Worm (Caenorhabditis elegans): ENCODE data around the gene gtf-2A2.

DNA sequence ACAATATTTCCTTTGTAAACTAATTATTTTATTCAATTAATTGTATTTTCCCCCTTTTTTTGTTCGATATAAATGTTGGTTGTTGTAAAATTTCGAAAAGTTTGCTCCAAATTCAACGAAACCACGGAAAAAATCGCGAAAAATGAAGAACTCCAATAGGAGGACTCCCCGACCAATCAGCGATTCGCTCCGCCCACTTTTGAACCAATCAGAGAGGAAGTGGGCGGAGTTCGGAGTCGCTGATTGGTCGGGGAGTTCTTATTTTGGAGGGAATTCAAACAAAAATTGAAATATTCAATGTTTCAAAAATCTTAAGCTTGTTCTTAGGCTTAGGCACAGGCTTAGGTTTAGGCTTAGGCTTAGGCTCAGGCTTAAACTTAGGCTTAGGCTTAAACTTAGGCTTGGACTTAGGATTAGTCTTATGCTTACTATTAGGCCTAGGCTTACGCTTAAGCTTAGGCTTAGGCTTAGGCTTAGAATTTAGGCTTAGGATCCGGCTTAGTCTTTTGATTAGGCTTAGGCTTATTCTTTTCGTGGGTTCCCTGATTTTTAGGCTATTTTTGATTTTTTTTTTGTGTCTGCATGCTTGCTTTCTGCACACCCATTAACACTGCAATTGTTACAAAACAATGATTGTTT is 15.9 kb downstream of the gtf-2A2 start:
- TF ChIP-seq unc-120 (tag; optimal IDR thresholded peaks at IDR 0.05; ENCODE audit: poor library complexity, severe bottlenecking) (no peak), pha-4 (tag; optimal IDR thresholded peaks at IDR 0.05) (no peak), ces-1 (GFP tag; optimal IDR thresholded peaks at IDR 0.05) (no peak), ceh-43 (GFP tag; optimal IDR thresholded peaks at IDR 0.05) (no peak), nhr-12 (tag; optimal IDR thresholded peaks at IDR 0.05) (no peak), mep-1 (tag; optimal IDR thresholded peaks at IDR 0.05) (no peak), ceh-39 (tag; optimal IDR thresholded peaks at IDR 0.05) (no peak), unc-39 (tag; optimal IDR thresholded peaks at IDR 0.05) (no peak), elt-1 (tag; optimal IDR thresholded peaks at IDR 0.05; ENCODE audit: borderline replicate concordance, insufficient read depth) (no peak)
